Worm (Caenorhabditis elegans) whole organism, L2 larva: ENCODE results near the gene ptr-19.
"Not testable (repeated sequence)": the region's sequence is repeated elsewhere in the genome, so short reads cannot be mapped to it uniquely, and the experiment has no call there.

Experiments
- C34F6.9 ChIP-seq: fragments of 150-350 bp; optimal IDR thresholded peaks from 2 replicates; lab custom pipeline; 2014; ENCODE audit warnings: missing biosample characterization, missing genetic modification characterization
- F13H6.1 ChIP-seq: sonication (generic microtip); optimal IDR thresholded peaks from 2 replicates; lab custom pipeline; 2016; ENCODE audit warnings: missing genetic modification characterization, missing compliant biosample characterization
- Y55F3AM.14 ChIP-seq: fragments of 200-800 bp; sonication (Bioruptor generic); optimal IDR thresholded peaks from 2 replicates; lab custom pipeline; 2018; ENCODE audit warnings: mild to moderate bottlenecking, missing genetic modification characterization, missing compliant biosample characterization
- alr-1 ChIP-seq: fragments of 150-350 bp; optimal IDR thresholded peaks from 2 replicates; lab custom pipeline; 2014; ENCODE audit warnings: missing biosample characterization, missing genetic modification characterization
- aly-2 ChIP-seq: fragments of 150-350 bp; optimal IDR thresholded peaks from 2 replicates; lab custom pipeline; 2014; ENCODE audit warnings: missing biosample characterization, missing genetic modification characterization
- ama-1 ChIP-seq: fragments of 150-350 bp; optimal IDR thresholded peaks from 2 replicates; lab custom pipeline; 2018; ENCODE audit warnings: inconsistent platforms
- blmp-1 ChIP-seq: sonication (generic microtip); optimal IDR thresholded peaks from 2 replicates; lab custom pipeline; 2017; ENCODE audit warnings: missing genetic modification characterization, mild to moderate bottlenecking, missing compliant biosample characterization, antibody characterized with exemption, moderate library complexity; ENCODE audit not compliant: insufficient read depth
- ceh-16 ChIP-seq: fragments of 150-350 bp; optimal IDR thresholded peaks from 2 replicates; lab custom pipeline; 2014; ENCODE audit warnings: missing biosample characterization, missing genetic modification characterization
- ceh-82 ChIP-seq: fragments of 150-350 bp; optimal IDR thresholded peaks from 2 replicates; lab custom pipeline; 2014; ENCODE audit warnings: missing biosample characterization, missing genetic modification characterization
- crh-2 ChIP-seq: sonication (generic microtip); optimal IDR thresholded peaks from 2 replicates; lab custom pipeline; 2017; ENCODE audit warnings: missing biosample characterization, missing genetic modification characterization
- dmd-4 ChIP-seq: sonication (generic microtip); optimal IDR thresholded peaks from 2 replicates; lab custom pipeline; 2017; ENCODE audit warnings: missing biosample characterization, missing genetic modification characterization
- egl-27 ChIP-seq: sonication (generic microtip); optimal IDR thresholded peaks from 3 replicates; lab custom pipeline; 2017; ENCODE audit warnings: missing biosample characterization, missing genetic modification reagents, missing genetic modification characterization
- elt-1 ChIP-seq: fragments of 150-350 bp; optimal IDR thresholded peaks from 2 replicates; lab custom pipeline; 2014; ENCODE audit warnings: missing biosample characterization, missing genetic modification characterization
- elt-3 ChIP-seq: sonication (generic microtip); optimal IDR thresholded peaks from 2 replicates; lab custom pipeline; 2017; ENCODE audit warnings: missing biosample characterization, missing genetic modification characterization
- fos-1 ChIP-seq: fragments of 150-350 bp; optimal IDR thresholded peaks from 2 replicates; lab custom pipeline; 2014; ENCODE audit warnings: missing biosample characterization, missing genetic modification characterization
- gmeb-1 ChIP-seq: fragments of 150-350 bp; optimal IDR thresholded peaks from 2 replicates; lab custom pipeline; 2014; ENCODE audit warnings: missing biosample characterization, missing genetic modification characterization
- lin-11 ChIP-seq: fragments of 150-350 bp; sonication (generic microtip); optimal IDR thresholded peaks from 2 replicates; lab custom pipeline; 2014; ENCODE audit warnings: missing biosample characterization, missing genetic modification characterization, inconsistent platforms, mixed read lengths
- lin-13 ChIP-seq: fragments of 150-350 bp; optimal IDR thresholded peaks from 2 replicates; lab custom pipeline; 2014; ENCODE audit warnings: missing biosample characterization, missing genetic modification reagents, missing genetic modification characterization
- lsy-2 ChIP-seq, 2 experiments: fragments of 150-350 bp in 1 of 2; sonication (generic microtip) in 1 of 2; optimal IDR thresholded peaks; 2 replicates each; lab custom pipeline; 2014 to 2017; ENCODE audit warnings: missing biosample characterization in 2 of 2, missing genetic modification characterization in 2 of 2
- mab-5 ChIP-seq: fragments of 150-350 bp; optimal IDR thresholded peaks from 2 replicates; lab custom pipeline; 2014; ENCODE audit warnings: missing biosample characterization, missing genetic modification characterization
- mbf-1 ChIP-seq: sonication (generic microtip); optimal IDR thresholded peaks from 2 replicates; lab custom pipeline; 2017; ENCODE audit warnings: missing biosample characterization, missing genetic modification characterization
- mdl-1 ChIP-seq, 2 experiments: fragments of 150-350 bp in 1 of 2; sonication (generic microtip) in 1 of 2; optimal IDR thresholded peaks; 2 replicates each; lab custom pipeline; 2017; ENCODE audit warnings: missing biosample characterization in 2 of 2, missing genetic modification characterization in 2 of 2
- nhr-11 ChIP-seq: fragments of 150-350 bp; optimal IDR thresholded peaks from 2 replicates; lab custom pipeline; 2014; ENCODE audit warnings: missing biosample characterization, missing genetic modification characterization
- nhr-12 ChIP-seq: fragments of 150-350 bp; optimal IDR thresholded peaks from 2 replicates; lab custom pipeline; 2014; ENCODE audit warnings: missing biosample characterization, missing genetic modification characterization
- nhr-23 ChIP-seq: fragments of 150-350 bp; optimal IDR thresholded peaks from 2 replicates; lab custom pipeline; 2014; ENCODE audit warnings: missing biosample characterization, missing genetic modification reagents, missing genetic modification characterization
- nhr-237 ChIP-seq: fragments of 150-350 bp; optimal IDR thresholded peaks from 2 replicates; lab custom pipeline; 2014; ENCODE audit warnings: missing biosample characterization, missing genetic modification characterization
- nhr-6 ChIP-seq: fragments of 150-350 bp; optimal IDR thresholded peaks from 2 replicates; lab custom pipeline; 2014; ENCODE audit warnings: missing biosample characterization, missing genetic modification characterization
- nhr-77 ChIP-seq: fragments of 150-350 bp; optimal IDR thresholded peaks from 2 replicates; lab custom pipeline; 2014; ENCODE audit warnings: missing biosample characterization, missing genetic modification characterization
- peb-1 ChIP-seq: fragments of 150-350 bp; optimal IDR thresholded peaks from 2 replicates; lab custom pipeline; 2014; ENCODE audit warnings: missing biosample characterization, missing genetic modification characterization
- sem-4 ChIP-seq: fragments of 150-350 bp; optimal IDR thresholded peaks from 2 replicates; lab custom pipeline; 2014; ENCODE audit warnings: missing biosample characterization, missing genetic modification reagents, missing genetic modification characterization
- skn-1 ChIP-seq: sonication (generic microtip); optimal IDR thresholded peaks from 2 replicates; lab custom pipeline; 2017; ENCODE audit warnings: missing biosample characterization, missing genetic modification characterization
- sma-3 ChIP-seq: sonication (generic microtip); optimal IDR thresholded peaks from 2 replicates; lab custom pipeline; 2016; ENCODE audit warnings: missing genetic modification reagents, missing genetic modification characterization, missing compliant biosample characterization
- sma-9 ChIP-seq, 2 experiments: fragments of 150-350 bp in 1 of 2; sonication (generic microtip) in 1 of 2; optimal IDR thresholded peaks; 2 replicates each; lab custom pipeline; 2014 to 2016; ENCODE audit warnings: missing genetic modification characterization in 2 of 2, mild to moderate bottlenecking in 1 of 2, missing biosample characterization in 1 of 2, missing compliant biosample characterization in 1 of 2, missing genetic modification reagents in 1 of 2, moderate library complexity in 1 of 2
- snpc-4 ChIP-seq: fragments of 150-350 bp; optimal IDR thresholded peaks from 2 replicates; lab custom pipeline; 2014; ENCODE audit warnings: missing biosample characterization, missing genetic modification characterization
- unc-39 ChIP-seq: fragments of 150-350 bp; optimal IDR thresholded peaks from 2 replicates; lab custom pipeline; 2014; ENCODE audit warnings: missing biosample characterization, missing genetic modification characterization
- unc-55 ChIP-seq: fragments of 150-350 bp; sonication (generic microtip); optimal IDR thresholded peaks from 3 replicates; lab custom pipeline; 2014; ENCODE audit warnings: missing biosample characterization, missing genetic modification reagents, missing genetic modification characterization
- zag-1 ChIP-seq: fragments of 150-350 bp; optimal IDR thresholded peaks from 2 replicates; lab custom pipeline; 2014; ENCODE audit warnings: missing biosample characterization, missing genetic modification characterization
- ztf-1 ChIP-seq: fragments of 200-800 bp; sonication (Bioruptor generic); conservative IDR thresholded peaks from 2 replicates; pipeline ENCODE4 v1.3.6; 2022; ENCODE audit warnings: missing genetic modification characterization, missing compliant biosample characterization
- ztf-11 ChIP-seq: sonication (generic microtip); optimal IDR thresholded peaks from 2 replicates; lab custom pipeline; 2017; ENCODE audit warnings: missing biosample characterization, missing genetic modification characterization
- ztf-4 ChIP-seq: fragments of 150-350 bp; optimal IDR thresholded peaks from 2 replicates; lab custom pipeline; 2014; ENCODE audit warnings: missing biosample characterization, missing genetic modification characterization

The ptr-19 gene

DNA sequence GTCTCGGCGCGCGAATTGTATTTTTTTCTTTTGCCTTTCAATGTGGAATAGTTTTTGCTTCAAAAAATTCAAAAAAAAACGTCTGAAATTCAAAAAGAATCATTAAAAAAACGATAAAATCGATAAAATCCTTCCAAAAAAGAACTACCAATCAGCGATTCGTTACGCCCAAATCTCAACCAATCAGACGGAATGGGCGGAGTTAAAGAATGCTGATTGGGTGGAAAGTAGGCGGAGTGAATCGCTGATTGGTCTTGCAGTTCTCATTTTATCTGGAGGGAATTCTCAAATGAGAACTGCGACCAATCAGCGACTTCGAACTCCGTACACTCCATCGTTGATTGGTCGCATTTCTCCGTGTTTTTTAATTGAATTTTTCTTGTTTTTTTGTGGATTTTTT, 23.5 kb downstream of the ptr-19 start:
- TF ChIP-seq sem-4 (tag; lab: Kevin White, UChicago) (no peak), alr-1 (tag; lab: Kevin White, UChicago) (no peak), lin-13 (GFP tag; lab: Kevin White, UChicago) (no peak), fos-1 (no peak), lin-11 (tag; lab: Kevin White, UChicago) (no peak), dmd-4 (tag; lab: Kevin White, UChicago) (no peak), ceh-82 (no peak), F13H6.1 (no peak), peb-1 (tag; lab: Kevin White, UChicago) (no peak), ama-1 (lab: Kevin White, UChicago) (no peak), nhr-237 (tag; lab: Kevin White, UChicago) (no peak), nhr-77 (tag; lab: Kevin White, UChicago) (no peak), nhr-6 (no peak), nhr-12 (no peak), ztf-4 (tag; lab: Kevin White, UChicago) (no peak), Y55F3AM.14 (GFP tag; lab: Kevin White, UChicago) (no peak)

DNA sequence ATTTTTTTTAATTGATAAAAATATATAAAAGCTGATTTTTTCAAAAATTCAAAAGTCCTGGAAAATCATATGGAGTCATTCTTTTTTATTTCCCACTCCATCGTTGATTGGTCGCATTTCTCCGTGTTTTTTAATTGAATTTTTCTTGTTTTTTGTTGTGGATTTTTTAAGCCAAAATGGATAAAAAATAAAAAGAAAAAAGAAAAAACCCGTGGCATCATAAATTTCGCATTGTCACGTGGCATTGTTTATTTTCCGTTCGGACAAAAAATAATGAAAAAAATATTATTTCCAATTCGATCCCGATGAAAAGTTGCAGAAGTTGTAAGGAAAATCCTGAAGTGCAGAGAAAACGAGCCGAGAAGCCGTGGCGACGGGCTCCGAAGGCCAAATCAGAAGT, 24.0 kb downstream of the ptr-19 start, which contains the start of gene klp-7:
Gene klp-7, plus strand, starts transcription at position 301 of the 400 bp plus-strand sequence.
- TF ChIP-seq sma-9 (GFP tag; optimal IDR thresholded peaks at IDR 0.05; lab: Kevin White, UChicago); sma-9 (tag; optimal IDR thresholded peaks at IDR 0.05; lab: Kevin White, UChicago); peb-1 (tag; lab: Kevin White, UChicago); sma-3: not testable (repeated sequence)

DNA sequence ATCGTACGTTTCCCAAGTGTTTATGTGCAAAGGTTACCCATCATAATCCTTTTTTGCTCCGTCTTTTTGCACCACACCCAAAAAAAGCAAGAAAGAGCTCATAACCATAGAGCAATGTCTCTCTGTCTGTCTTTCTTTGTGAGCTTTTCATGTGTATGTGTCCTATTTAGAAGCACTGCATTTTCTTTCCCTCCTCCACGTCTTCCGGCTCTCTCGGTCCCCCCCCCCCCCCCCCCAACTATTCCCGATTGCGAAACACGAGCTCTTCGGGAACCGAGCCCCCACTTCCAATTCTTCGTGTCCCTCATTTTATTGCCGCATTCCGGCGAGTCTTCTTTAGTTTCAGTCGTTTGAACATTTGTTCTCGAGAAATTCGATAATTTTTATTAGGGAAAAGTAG, 25.2 kb downstream of the ptr-19 start:
- TF ChIP-seq unc-55 (GFP tag; lab: Kevin White, UChicago) (peak; percentile 52), elt-3 (tag; lab: Kevin White, UChicago) (no peak)

DNA sequence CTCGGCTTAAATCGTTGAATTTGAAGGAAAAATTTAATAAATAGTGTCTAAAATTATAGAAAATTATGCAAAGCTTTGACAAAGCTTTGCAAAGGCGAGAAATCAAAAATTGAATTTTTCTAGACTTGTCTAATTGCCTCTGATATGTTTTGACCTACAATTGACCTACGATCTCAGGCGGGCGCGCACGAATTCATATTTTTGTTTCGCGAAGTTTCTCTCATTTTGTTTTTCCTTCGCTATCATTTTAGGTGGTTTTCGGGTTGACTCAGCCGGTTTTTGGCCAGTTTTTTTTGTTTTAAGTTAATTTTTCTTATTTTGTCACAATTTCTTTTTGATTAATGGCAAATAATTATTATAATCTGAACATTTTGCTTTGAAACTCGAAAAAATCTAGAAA, 25.6 kb downstream of the ptr-19 start:
- TF ChIP-seq nhr-237 (tag; lab: Kevin White, UChicago) = no peak
- TF ChIP-seq aly-2 (tag; lab: Kevin White, UChicago) = no peak
- no peak for TF ChIP-seq peb-1 (tag; lab: Kevin White, UChicago)
- no peak for TF ChIP-seq C34F6.9 (tag; lab: Kevin White, UChicago)
- no peak for TF ChIP-seq sem-4 (tag; lab: Kevin White, UChicago)
- no peak for TF ChIP-seq lsy-2 (tag; optimal IDR thresholded peaks at IDR 0.05; lab: Kevin White, UChicago)
- TF ChIP-seq lin-13 (GFP tag; lab: Kevin White, UChicago) = no peak
- no peak for TF ChIP-seq skn-1
- TF ChIP-seq blmp-1 (tag; lab: Kevin White, UChicago) = no peak
- no peak for TF ChIP-seq crh-2 (tag; lab: Kevin White, UChicago)
- no peak for TF ChIP-seq nhr-23 (tag; lab: Kevin White, UChicago)
- TF ChIP-seq nhr-12 = no peak
- TF ChIP-seq snpc-4 (tag; lab: Kevin White, UChicago) = no peak

DNA sequence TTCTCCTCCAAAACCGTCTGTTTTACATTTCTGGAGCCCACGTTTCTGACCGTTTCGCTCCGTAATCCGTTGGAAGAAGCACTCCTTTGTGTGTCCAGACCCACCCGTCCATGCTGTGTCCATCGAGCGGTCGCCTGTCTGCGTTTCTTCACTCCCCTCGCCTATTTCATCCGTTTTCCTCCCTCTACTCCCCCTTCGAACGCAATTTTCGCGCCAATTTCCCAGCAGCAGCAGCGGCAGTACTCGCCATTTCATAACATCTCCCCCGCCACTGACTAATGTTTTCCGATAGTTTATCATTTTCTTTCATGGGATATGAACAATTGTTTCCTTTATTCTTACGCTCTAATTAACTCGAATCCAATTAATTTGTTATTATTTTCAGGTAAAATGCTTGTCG, 26.3 kb downstream of the ptr-19 start:
- no peak for TF ChIP-seq lin-13 (GFP tag; lab: Kevin White, UChicago)
- peak in 1 of 2 experiments; percentile 31 for TF ChIP-seq lsy-2 (tag; optimal IDR thresholded peaks at IDR 0.05; lab: Kevin White, UChicago)
- no peak for TF ChIP-seq aly-2 (tag; lab: Kevin White, UChicago)
- no peak for TF ChIP-seq snpc-4 (tag; lab: Kevin White, UChicago)
- TF ChIP-seq nhr-77 (tag; lab: Kevin White, UChicago) = no peak
- TF ChIP-seq ceh-16 (tag; lab: Kevin White, UChicago) = no peak
- no peak for TF ChIP-seq crh-2 (tag; lab: Kevin White, UChicago)
- TF ChIP-seq gmeb-1 (tag; lab: Kevin White, UChicago) = no peak
- TF ChIP-seq fos-1 = peak; percentile 31
- no peak for TF ChIP-seq mbf-1 (tag; lab: Kevin White, UChicago)
- TF ChIP-seq F13H6.1 = peak; percentile 21
- TF ChIP-seq elt-3 (tag; lab: Kevin White, UChicago) = no peak
- TF ChIP-seq C34F6.9 (tag; lab: Kevin White, UChicago) = peak; percentile 51
- peak; percentile 9 for TF ChIP-seq sma-9 (GFP tag; optimal IDR thresholded peaks at IDR 0.05; lab: Kevin White, UChicago)
- no peak for TF ChIP-seq sma-9 (tag; optimal IDR thresholded peaks at IDR 0.05; lab: Kevin White, UChicago)
- TF ChIP-seq egl-27 = no peak
- TF ChIP-seq Y55F3AM.14 (GFP tag; lab: Kevin White, UChicago) = no peak
- TF ChIP-seq zag-1 = no peak
- TF ChIP-seq nhr-6 = no peak
- TF ChIP-seq sma-3 = no peak
- TF ChIP-seq dmd-4 (tag; lab: Kevin White, UChicago) = no peak
- TF ChIP-seq ceh-82 = no peak
- TF ChIP-seq unc-55 (GFP tag; lab: Kevin White, UChicago) = peak; percentile 57
- TF ChIP-seq unc-39 (tag; lab: Kevin White, UChicago) = no peak
- no peak for TF ChIP-seq blmp-1 (tag; lab: Kevin White, UChicago)
- no peak for TF ChIP-seq skn-1
- peak; percentile 5 for TF ChIP-seq ztf-4 (tag; lab: Kevin White, UChicago)
- no peak for TF ChIP-seq elt-1 (tag; lab: Kevin White, UChicago)
- no peak for TF ChIP-seq ztf-1 (GFP tag; lab: Robert Waterston, UW)
- TF ChIP-seq lin-11 (tag; lab: Kevin White, UChicago) = no peak
- TF ChIP-seq ztf-11 (tag; lab: Kevin White, UChicago) = no peak
- TF ChIP-seq nhr-12 = no peak
- TF ChIP-seq sem-4 (tag; lab: Kevin White, UChicago) = no peak
- TF ChIP-seq mdl-1 (tag; optimal IDR thresholded peaks at IDR 0.05; lab: Kevin White, UChicago) = no peak
- TF ChIP-seq nhr-237 (tag; lab: Kevin White, UChicago) = no peak
- TF ChIP-seq alr-1 (tag; lab: Kevin White, UChicago) = no peak
- no peak for TF ChIP-seq peb-1 (tag; lab: Kevin White, UChicago)
- TF ChIP-seq mab-5 (tag; lab: Kevin White, UChicago) = no peak
- TF ChIP-seq nhr-11 (tag; lab: Kevin White, UChicago) = no peak
